Worm (Caenorhabditis elegans) whole organism, L2 larva: ENCODE results near the gene mtcu-2.

Source experiments
- F13H6.1 ChIP-seq: sonication (generic microtip); optimal IDR thresholded peaks from 2 replicates; lab custom pipeline; 2016; ENCODE audit warnings: missing genetic modification characterization, missing compliant biosample characterization
- R02D3.7 ChIP-seq: fragments of 150-350 bp; optimal IDR thresholded peaks from 2 replicates; lab custom pipeline; 2014; ENCODE audit warnings: missing biosample characterization, missing genetic modification characterization
- Y55F3AM.14 ChIP-seq: fragments of 200-800 bp; sonication (Bioruptor generic); optimal IDR thresholded peaks from 2 replicates; lab custom pipeline; 2018; ENCODE audit warnings: mild to moderate bottlenecking, missing genetic modification characterization, missing compliant biosample characterization
- ZK546.5 ChIP-seq: sonication (generic microtip); optimal IDR thresholded peaks from 2 replicates; lab custom pipeline; 2017; ENCODE audit warnings: missing biosample characterization, missing genetic modification characterization
- alr-1 ChIP-seq: fragments of 150-350 bp; optimal IDR thresholded peaks from 2 replicates; lab custom pipeline; 2014; ENCODE audit warnings: missing biosample characterization, missing genetic modification characterization
- ama-1 ChIP-seq: fragments of 150-350 bp; optimal IDR thresholded peaks from 2 replicates; lab custom pipeline; 2018; ENCODE audit warnings: inconsistent platforms
- blmp-1 ChIP-seq: sonication (generic microtip); optimal IDR thresholded peaks from 2 replicates; lab custom pipeline; 2017; ENCODE audit warnings: missing genetic modification characterization, mild to moderate bottlenecking, missing compliant biosample characterization, antibody characterized with exemption, moderate library complexity; ENCODE audit not compliant: insufficient read depth
- ceh-82 ChIP-seq: fragments of 150-350 bp; optimal IDR thresholded peaks from 2 replicates; lab custom pipeline; 2014; ENCODE audit warnings: missing biosample characterization, missing genetic modification characterization
- crh-2 ChIP-seq: sonication (generic microtip); optimal IDR thresholded peaks from 2 replicates; lab custom pipeline; 2017; ENCODE audit warnings: missing biosample characterization, missing genetic modification characterization
- dmd-4 ChIP-seq: sonication (generic microtip); optimal IDR thresholded peaks from 2 replicates; lab custom pipeline; 2017; ENCODE audit warnings: missing biosample characterization, missing genetic modification characterization
- fos-1 ChIP-seq: fragments of 150-350 bp; optimal IDR thresholded peaks from 2 replicates; lab custom pipeline; 2014; ENCODE audit warnings: missing biosample characterization, missing genetic modification characterization
- gmeb-1 ChIP-seq: fragments of 150-350 bp; optimal IDR thresholded peaks from 2 replicates; lab custom pipeline; 2014; ENCODE audit warnings: missing biosample characterization, missing genetic modification characterization
- lsy-2 ChIP-seq, 2 experiments: fragments of 150-350 bp in 1 of 2; sonication (generic microtip) in 1 of 2; optimal IDR thresholded peaks; 2 replicates each; lab custom pipeline; 2014 to 2017; ENCODE audit warnings: missing biosample characterization in 2 of 2, missing genetic modification characterization in 2 of 2
- mab-5 ChIP-seq: fragments of 150-350 bp; optimal IDR thresholded peaks from 2 replicates; lab custom pipeline; 2014; ENCODE audit warnings: missing biosample characterization, missing genetic modification characterization
- mbf-1 ChIP-seq: sonication (generic microtip); optimal IDR thresholded peaks from 2 replicates; lab custom pipeline; 2017; ENCODE audit warnings: missing biosample characterization, missing genetic modification characterization
- nhr-10 ChIP-seq: sonication (generic microtip); optimal IDR thresholded peaks from 2 replicates; lab custom pipeline; 2017; ENCODE audit warnings: missing biosample characterization, missing genetic modification characterization
- nhr-11 ChIP-seq: fragments of 150-350 bp; optimal IDR thresholded peaks from 2 replicates; lab custom pipeline; 2014; ENCODE audit warnings: missing biosample characterization, missing genetic modification characterization
- nhr-12 ChIP-seq: fragments of 150-350 bp; optimal IDR thresholded peaks from 2 replicates; lab custom pipeline; 2014; ENCODE audit warnings: missing biosample characterization, missing genetic modification characterization
- nhr-129 ChIP-seq: fragments of 150-350 bp; optimal IDR thresholded peaks from 2 replicates; lab custom pipeline; 2014; ENCODE audit warnings: missing biosample characterization, missing genetic modification characterization
- nhr-21 ChIP-seq: fragments of 150-350 bp; optimal IDR thresholded peaks from 2 replicates; lab custom pipeline; 2014; ENCODE audit warnings: missing biosample characterization, missing genetic modification characterization
- nhr-23 ChIP-seq: fragments of 150-350 bp; optimal IDR thresholded peaks from 2 replicates; lab custom pipeline; 2014; ENCODE audit warnings: missing biosample characterization, missing genetic modification reagents, missing genetic modification characterization
- nhr-25 ChIP-seq: fragments of 150-350 bp; sonication (generic microtip); optimal IDR thresholded peaks from 3 replicates; lab custom pipeline; 2014; ENCODE audit warnings: missing biosample characterization, missing genetic modification characterization
- nhr-6 ChIP-seq: fragments of 150-350 bp; optimal IDR thresholded peaks from 2 replicates; lab custom pipeline; 2014; ENCODE audit warnings: missing biosample characterization, missing genetic modification characterization
- skn-1 ChIP-seq: sonication (generic microtip); optimal IDR thresholded peaks from 2 replicates; lab custom pipeline; 2017; ENCODE audit warnings: missing biosample characterization, missing genetic modification characterization
- sma-3 ChIP-seq: sonication (generic microtip); optimal IDR thresholded peaks from 2 replicates; lab custom pipeline; 2016; ENCODE audit warnings: missing genetic modification reagents, missing genetic modification characterization, missing compliant biosample characterization
- sma-9 ChIP-seq, 2 experiments: fragments of 150-350 bp in 1 of 2; sonication (generic microtip) in 1 of 2; optimal IDR thresholded peaks; 2 replicates each; lab custom pipeline; 2014 to 2016; ENCODE audit warnings: missing genetic modification characterization in 2 of 2, mild to moderate bottlenecking in 1 of 2, missing biosample characterization in 1 of 2, missing compliant biosample characterization in 1 of 2, missing genetic modification reagents in 1 of 2, moderate library complexity in 1 of 2
- unc-55 ChIP-seq: fragments of 150-350 bp; sonication (generic microtip); optimal IDR thresholded peaks from 3 replicates; lab custom pipeline; 2014; ENCODE audit warnings: missing biosample characterization, missing genetic modification reagents, missing genetic modification characterization
- zag-1 ChIP-seq: fragments of 150-350 bp; optimal IDR thresholded peaks from 2 replicates; lab custom pipeline; 2014; ENCODE audit warnings: missing biosample characterization, missing genetic modification characterization
- ztf-1 ChIP-seq: fragments of 200-800 bp; sonication (Bioruptor generic); conservative IDR thresholded peaks from 2 replicates; pipeline ENCODE4 v1.3.6; 2022; ENCODE audit warnings: missing genetic modification characterization, missing compliant biosample characterization
- ztf-11 ChIP-seq: sonication (generic microtip); optimal IDR thresholded peaks from 2 replicates; lab custom pipeline; 2017; ENCODE audit warnings: missing biosample characterization, missing genetic modification characterization

Gene mtcu-2

ce11 chrII:10035425-10035824, 2.4 kb upstream of the mtcu-2 start:
- TF ChIP-seq dmd-4 (tag; lab: Kevin White, UChicago) (no peak), nhr-12 (tag; lab: Kevin White, UChicago) (no peak), R02D3.7 (no peak), nhr-25 (tag; lab: Kevin White, UChicago) (no peak), sma-3 (no peak), zag-1 (no peak), ceh-82 (tag; lab: Kevin White, UChicago) (no peak), ztf-11 (tag; lab: Kevin White, UChicago) (no peak), crh-2 (tag; lab: Kevin White, UChicago) (no peak), nhr-23 (tag; lab: Kevin White, UChicago) (no peak), unc-55 (no peak), mab-5 (tag; lab: Kevin White, UChicago) (no peak), ama-1 (no peak), ztf-1 (GFP tag; lab: Robert Waterston, UW) (no peak), nhr-11 (tag; lab: Kevin White, UChicago) (no peak)
- TF ChIP-seq, all 48 proteins: peak for 0

ce11 chrII:10034769-10035168, 1.8 kb upstream of the mtcu-2 start:
- peak in 1 of 2 experiments; percentile 27 for TF ChIP-seq lsy-2 (tag; optimal IDR thresholded peaks at IDR 0.05; lab: Kevin White, UChicago)

ce11 chrII:10029890-10030289, 3.1 kb downstream of the mtcu-2 start, which contains the start of gene ttc-36:
Gene ttc-36, plus strand, starts transcription at chrII:10030190.
- TF ChIP-seq ztf-1 (GFP tag; lab: Robert Waterston, UW) (no peak), nhr-25 (tag; lab: Kevin White, UChicago) (no peak), sma-9 (GFP tag; optimal IDR thresholded peaks at IDR 0.05; lab: Kevin White, UChicago) (no peak), sma-9 (tag; optimal IDR thresholded peaks at IDR 0.05; lab: Kevin White, UChicago) (no peak), skn-1 (no peak), dmd-4 (tag; lab: Kevin White, UChicago) (no peak), mbf-1 (tag; lab: Kevin White, UChicago) (no peak), alr-1 (tag; lab: Kevin White, UChicago) (no peak)

ce11 chrII:10029044-10029443, 4.0 kb downstream of the mtcu-2 start:
- TF ChIP-seq nhr-21 (peak; percentile 54), lsy-2 (tag; optimal IDR thresholded peaks at IDR 0.05; lab: Kevin White, UChicago) (peak in 1 of 2 experiments; percentile 60), sma-3 (peak; percentile 67), ama-1 (no peak), fos-1 (tag; lab: Kevin White, UChicago) (peak; percentile 56), nhr-25 (tag; lab: Kevin White, UChicago) (peak; percentile 54), gmeb-1 (tag; lab: Kevin White, UChicago) (peak; percentile 37), nhr-10 (no peak), sma-9 (GFP tag; optimal IDR thresholded peaks at IDR 0.05; lab: Kevin White, UChicago) (peak; percentile 76), sma-9 (tag; optimal IDR thresholded peaks at IDR 0.05; lab: Kevin White, UChicago) (no peak), nhr-129 (tag; lab: Kevin White, UChicago) (peak; percentile 36), nhr-6 (no peak), crh-2 (tag; lab: Kevin White, UChicago) (peak; percentile 52), ceh-82 (tag; lab: Kevin White, UChicago) (no peak), F13H6.1 (tag; lab: Kevin White, UChicago) (peak; percentile 29), blmp-1 (tag; lab: Kevin White, UChicago) (peak; percentile 42)

- TF ChIP-seq alr-1 (tag; lab: Kevin White, UChicago) (no peak), fos-1 (tag; lab: Kevin White, UChicago) (peak; percentile 14), nhr-129 (tag; lab: Kevin White, UChicago) (peak; percentile 3)
- TF ChIP-seq, all 48 proteins: peak for 2
Measured at ce11 chrII:10028195-10028594, 4.8 kb downstream of the mtcu-2 start, which contains the start of gene F52H3.6. Gene F52H3.6, minus strand, starts transcription at chrII:10028422.

- TF ChIP-seq nhr-6 (no peak), nhr-129 (tag; lab: Kevin White, UChicago) (peak; percentile 58)
Measured at ce11 chrII:10025059-10025458, 8.0 kb downstream of the mtcu-2 start.

ce11 chrII:10021749-10022148, 11.3 kb downstream of the mtcu-2 start:
- TF ChIP-seq ceh-82 (tag; lab: Kevin White, UChicago) (no peak), nhr-25 (tag; lab: Kevin White, UChicago) (no peak), gmeb-1 (tag; lab: Kevin White, UChicago) (no peak), alr-1 (tag; lab: Kevin White, UChicago) (no peak), sma-9 (GFP tag; optimal IDR thresholded peaks at IDR 0.05; lab: Kevin White, UChicago) (no peak), sma-9 (tag; optimal IDR thresholded peaks at IDR 0.05; lab: Kevin White, UChicago) (no peak), Y55F3AM.14 (GFP tag; lab: Kevin White, UChicago) (no peak), skn-1 (no peak), fos-1 (tag; lab: Kevin White, UChicago) (no peak), unc-55 (no peak), ZK546.5 (no peak), nhr-6 (no peak), nhr-10 (no peak), nhr-12 (tag; lab: Kevin White, UChicago) (no peak)
- TF ChIP-seq, all 48 proteins: peak for 0
